Worm (Caenorhabditis elegans) whole organism, late embryonic: ENCODE measurements around the gene C04B4.1.

Experiments used
- C08G9.2 ChIP-seq: sonication (generic microtip); optimal IDR thresholded peaks from 2 replicates; lab custom pipeline; 2016; ENCODE audit warnings: mild to moderate bottlenecking, missing genetic modification characterization, moderate library complexity, missing compliant biosample characterization
- F13H6.1 ChIP-seq: sonication (generic microtip); optimal IDR thresholded peaks from 2 replicates; lab custom pipeline; 2016; ENCODE audit warnings: missing genetic modification characterization, missing compliant biosample characterization
- T23F11.4 ChIP-seq: fragments of 200-800 bp; sonication (Bioruptor generic); optimal IDR thresholded peaks from 2 replicates; lab custom pipeline; 2018; ENCODE audit warnings: mild to moderate bottlenecking, missing genetic modification characterization, missing compliant biosample characterization
- ahr-1 ChIP-seq: sonication (generic microtip); optimal IDR thresholded peaks from 2 replicates; lab custom pipeline; 2016; ENCODE audit warnings: missing genetic modification characterization, missing compliant biosample characterization
- ama-1 ChIP-seq: fragments of 150-350 bp; optimal IDR thresholded peaks from 2 replicates; lab custom pipeline; 2014
- ceh-18 ChIP-seq: sonication (generic microtip); optimal IDR thresholded peaks from 2 replicates; lab custom pipeline; 2016; ENCODE audit warnings: missing genetic modification characterization, missing compliant biosample characterization
- ceh-19 ChIP-seq: fragments of 200-800 bp; sonication (Bioruptor generic); optimal IDR thresholded peaks from 2 replicates; lab custom pipeline; 2018; ENCODE audit warnings: mild to moderate bottlenecking, missing genetic modification characterization, missing compliant biosample characterization
- ceh-22 ChIP-seq: sonication (generic microtip); optimal IDR thresholded peaks from 2 replicates; lab custom pipeline; 2017; ENCODE audit warnings: missing biosample characterization, missing genetic modification characterization
- ceh-30 ChIP-seq: fragments of 150-350 bp; optimal IDR thresholded peaks from 2 replicates; lab custom pipeline; 2014; ENCODE audit warnings: missing biosample characterization, missing genetic modification characterization
- ceh-31 ChIP-seq: sonication (generic microtip); optimal IDR thresholded peaks from 2 replicates; lab custom pipeline; 2016; ENCODE audit warnings: missing genetic modification characterization, missing compliant biosample characterization
- ceh-9 ChIP-seq: sonication (generic microtip); optimal IDR thresholded peaks from 2 replicates; lab custom pipeline; 2016; ENCODE audit warnings: mild to moderate bottlenecking, missing genetic modification characterization, inconsistent platforms, missing compliant biosample characterization
- dve-1 ChIP-seq: sonication (generic microtip); optimal IDR thresholded peaks from 2 replicates; lab custom pipeline; 2017; ENCODE audit warnings: antibody characterized with exemption, mild to moderate bottlenecking, missing genetic modification characterization, missing compliant biosample characterization
- elt-2 ChIP-seq: sonication (generic microtip); optimal IDR thresholded peaks from 2 replicates; lab custom pipeline; 2016; ENCODE audit warnings: missing genetic modification reagents, missing genetic modification characterization, missing compliant biosample characterization
- eyg-1 ChIP-seq: sonication (generic microtip); optimal IDR thresholded peaks from 2 replicates; lab custom pipeline; 2016; ENCODE audit warnings: missing genotype, missing genetic modification characterization, missing compliant biosample characterization
- fax-1 ChIP-seq: sonication (generic microtip); optimal IDR thresholded peaks from 2 replicates; lab custom pipeline; 2016; ENCODE audit warnings: missing genotype, missing genetic modification characterization, missing compliant biosample characterization
- fkh-10 ChIP-seq: fragments of 150-350 bp; optimal IDR thresholded peaks from 2 replicates; lab custom pipeline; 2014; ENCODE audit warnings: missing biosample characterization, missing genetic modification reagents, missing genetic modification characterization
- gmeb-2 ChIP-seq: sonication (generic microtip); optimal IDR thresholded peaks from 2 replicates; lab custom pipeline; 2016; ENCODE audit warnings: missing genetic modification characterization, inconsistent platforms, missing compliant biosample characterization
- hlh-15 ChIP-seq: sonication (generic microtip); optimal IDR thresholded peaks from 2 replicates; lab custom pipeline; 2016; ENCODE audit warnings: missing genetic modification characterization, missing compliant biosample characterization
- hlh-30 ChIP-seq: sonication (generic microtip); optimal IDR thresholded peaks from 2 replicates; lab custom pipeline; 2017; ENCODE audit warnings: antibody characterized with exemption, missing genetic modification characterization, missing compliant biosample characterization; ENCODE audit not compliant: insufficient read depth
- hlh-6 ChIP-seq: sonication (generic microtip); optimal IDR thresholded peaks from 2 replicates; lab custom pipeline; 2016; ENCODE audit warnings: missing genotype, missing genetic modification characterization, missing compliant biosample characterization
- lim-6 ChIP-seq: sonication (generic microtip); optimal IDR thresholded peaks from 2 replicates; lab custom pipeline; 2016; ENCODE audit warnings: missing genetic modification characterization, missing compliant biosample characterization
- madf-2 ChIP-seq: sonication (generic microtip); optimal IDR thresholded peaks from 2 replicates; lab custom pipeline; 2017; ENCODE audit warnings: missing genetic modification characterization, missing compliant biosample characterization
- nhr-11 ChIP-seq: fragments of 150-350 bp; optimal IDR thresholded peaks from 2 replicates; lab custom pipeline; 2014; ENCODE audit warnings: missing biosample characterization, missing genetic modification characterization
- nhr-232 ChIP-seq: sonication (generic microtip); optimal IDR thresholded peaks from 2 replicates; lab custom pipeline; 2016; ENCODE audit warnings: missing genetic modification characterization, missing compliant biosample characterization
- npax-4 ChIP-seq: sonication (generic microtip); optimal IDR thresholded peaks from 2 replicates; lab custom pipeline; 2016; ENCODE audit warnings: missing genetic modification characterization, missing compliant biosample characterization
- odd-2 ChIP-seq: sonication (generic microtip); optimal IDR thresholded peaks from 2 replicates; lab custom pipeline; 2017; ENCODE audit warnings: antibody characterized with exemption, mild to moderate bottlenecking, missing genetic modification characterization, missing compliant biosample characterization
- pha-4 ChIP-seq: fragments of 150-350 bp; optimal IDR thresholded peaks from 2 replicates; lab custom pipeline; 2018; ENCODE audit warnings: missing biosample characterization, missing genetic modification reagents, missing genetic modification characterization
- pros-1 ChIP-seq: fragments of 150-350 bp; optimal IDR thresholded peaks from 2 replicates; lab custom pipeline; 2014; ENCODE audit warnings: missing biosample characterization, missing genetic modification reagents, missing genetic modification characterization
- rnt-1 ChIP-seq: sonication (generic microtip); optimal IDR thresholded peaks from 2 replicates; lab custom pipeline; 2016; ENCODE audit warnings: missing genetic modification characterization, missing compliant biosample characterization
- sdc-2 ChIP-seq: sonication (generic microtip); optimal IDR thresholded peaks from 2 replicates; lab custom pipeline; 2016; ENCODE audit warnings: missing genotype, missing genetic modification characterization, missing compliant biosample characterization
- sox-4 ChIP-seq: sonication (generic microtip); optimal IDR thresholded peaks from 2 replicates; lab custom pipeline; 2017; ENCODE audit warnings: mild to moderate bottlenecking, missing genetic modification characterization, inconsistent platforms, missing compliant biosample characterization
- tbx-7 ChIP-seq: sonication (generic microtip); optimal IDR thresholded peaks from 2 replicates; lab custom pipeline; 2016; ENCODE audit warnings: missing genotype, missing genetic modification characterization, missing compliant biosample characterization
- unc-3 ChIP-seq, 2 experiments: fragments of 200-800 bp in 1 of 2; sonication (Bioruptor generic) in 1 of 2; sonication (generic microtip) in 1 of 2; conservative IDR thresholded peaks in 1 of 2; optimal IDR thresholded peaks in 1 of 2; 2 replicates each; pipeline versions ENCODE4 v1.3.6 to Lab custom; 2016 to 2022; ENCODE audit warnings: missing compliant biosample characterization in 2 of 2, missing genetic modification characterization in 2 of 2, missing genetic modification reagents in 1 of 2
- unc-42 ChIP-seq: sonication (generic microtip); optimal IDR thresholded peaks from 2 replicates; lab custom pipeline; 2016; ENCODE audit warnings: missing genotype, missing genetic modification characterization, missing compliant biosample characterization
- unc-55 ChIP-seq: sonication (generic microtip); optimal IDR thresholded peaks from 2 replicates; lab custom pipeline; 2017; ENCODE audit warnings: missing biosample characterization, missing genetic modification reagents, missing genetic modification characterization
- unc-86 ChIP-seq: sonication (generic microtip); optimal IDR thresholded peaks from 2 replicates; lab custom pipeline; 2016; ENCODE audit warnings: missing genetic modification characterization, missing compliant biosample characterization

C04B4.1 gene

ce11 chrX:12280477-12280876, at the start of gene C04B4.1:
C04B4.1 (plus strand) TSS chrX:12280777.
- TF ChIP-seq rnt-1 (tag; lab: Kevin White, UChicago) (no peak), hlh-30 (tag; lab: Kevin White, UChicago) (no peak), pros-1 (tag; lab: Kevin White, UChicago) (no peak), unc-42 (tag; lab: Kevin White, UChicago) (no peak), unc-86 (tag; lab: Kevin White, UChicago) (no peak), ceh-31 (tag; lab: Kevin White, UChicago) (no peak), ama-1 (lab: Kevin White, UChicago) (no peak), hlh-6 (no peak), odd-2 (tag; lab: Kevin White, UChicago) (no peak), ceh-22 (tag; lab: Kevin White, UChicago) (no peak)

- TF ChIP-seq dve-1 (tag; lab: Kevin White, UChicago), result no peak
- TF ChIP-seq elt-2 (tag; lab: Kevin White, UChicago), result no peak
- no peak for TF ChIP-seq fax-1 (tag; lab: Kevin White, UChicago)
- TF ChIP-seq T23F11.4, result no peak
- TF ChIP-seq unc-3 (GFP tag; conservative IDR thresholded peaks at IDR 0.05; lab: Robert Waterston, UW), result no peak
- no peak for TF ChIP-seq unc-3 (tag; optimal IDR thresholded peaks at IDR 0.05; lab: Kevin White, UChicago)
- no peak for TF ChIP-seq tbx-7 (tag; lab: Kevin White, UChicago)
- no peak for TF ChIP-seq ceh-9 (tag; lab: Kevin White, UChicago)
- no peak for TF ChIP-seq hlh-15
- TF ChIP-seq fkh-10 (GFP tag; lab: Kevin White, UChicago), result no peak
- TF ChIP-seq unc-55, result no peak
- no peak for TF ChIP-seq npax-4 (tag; lab: Kevin White, UChicago)
- no peak for TF ChIP-seq sdc-2 (tag; lab: Kevin White, UChicago)
- TF ChIP-seq sox-4 (tag; lab: Kevin White, UChicago), result no peak
- TF ChIP-seq nhr-11 (tag; lab: Kevin White, UChicago), result no peak
- no peak for TF ChIP-seq pha-4 (tag; lab: Kevin White, UChicago)
- no peak for TF ChIP-seq nhr-232 (tag; lab: Kevin White, UChicago)
Observed at ce11 chrX:12234424-12234823, 46.2 kb upstream of the C04B4.1 start.

DNA sequence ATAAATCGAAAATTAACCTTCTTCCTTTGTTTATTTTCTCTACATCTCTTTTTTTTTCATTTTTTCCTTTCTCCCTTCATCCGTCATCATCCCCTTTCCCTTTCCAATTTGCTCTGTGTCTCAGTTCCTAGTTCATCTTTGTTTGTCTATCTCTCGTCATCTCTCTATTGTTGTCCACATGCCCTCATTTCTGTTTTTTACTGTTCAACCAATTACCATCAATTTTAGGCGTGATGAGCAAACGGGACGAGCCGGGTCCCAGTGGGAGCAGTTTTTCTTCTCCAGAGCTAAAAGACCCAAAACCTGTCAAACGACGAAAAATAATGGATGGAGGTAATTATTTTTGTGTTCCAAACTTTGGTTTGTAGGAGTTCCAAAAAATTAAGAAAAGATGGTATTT, 45.2 kb upstream of the C04B4.1 start, which contains the start of gene C23H4.6:
Gene C23H4.6, plus strand, starts transcription at position 219 of the 400 bp plus-strand sequence.
- TF ChIP-seq sdc-2 (tag; lab: Kevin White, UChicago) (no peak), lim-6 (tag; lab: Kevin White, UChicago) (no peak)

DNA sequence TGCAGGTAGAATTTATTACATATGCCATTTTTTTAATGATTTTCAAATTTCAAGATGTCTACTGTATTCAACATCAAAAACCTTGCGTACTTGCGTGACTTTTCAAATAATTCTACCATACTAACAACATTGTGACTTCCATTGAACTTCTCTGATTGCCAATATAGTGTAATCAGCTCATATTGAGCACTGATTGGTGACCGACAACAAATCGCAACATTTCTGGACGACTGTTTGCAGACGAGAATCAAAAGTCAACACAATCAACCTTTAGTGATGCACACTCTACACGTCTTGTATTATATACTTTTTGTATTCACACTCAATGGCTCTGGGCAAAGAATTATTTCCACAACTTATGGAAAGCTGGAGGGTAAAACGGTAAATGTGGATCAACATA, 39.1 kb upstream of the C04B4.1 start, which contains the start of gene cest-3:
Gene cest-3, plus strand, starts transcription at position 190 of the 400 bp plus-strand sequence.
- TF ChIP-seq sox-4 (tag; lab: Kevin White, UChicago), result no peak
- no peak for TF ChIP-seq ceh-30
- no peak for TF ChIP-seq ceh-19 (GFP tag; lab: Kevin White, UChicago)
- no peak for TF ChIP-seq ahr-1 (tag; lab: Kevin White, UChicago)
- no peak for TF ChIP-seq C08G9.2
- TF ChIP-seq F13H6.1 (tag; lab: Kevin White, UChicago), result no peak
- TF ChIP-seq madf-2 (tag; lab: Kevin White, UChicago), result no peak
- TF ChIP-seq sdc-2 (tag; lab: Kevin White, UChicago), result no peak
- TF ChIP-seq gmeb-2 (tag; lab: Kevin White, UChicago), result no peak
- TF ChIP-seq ceh-18 (tag; lab: Kevin White, UChicago), result no peak
- no peak for TF ChIP-seq eyg-1 (tag; lab: Kevin White, UChicago)
- TF ChIP-seq unc-55, result no peak
- TF ChIP-seq, all 69 proteins: peak for 0
